Worm (Caenorhabditis elegans): ENCODE data around the gene nlg-1.

The nlg-1 gene

ce11 chrX:13653573-13653972 is 22.6 kb upstream of the nlg-1 start (continued):
- TF ChIP-seq Y53G8AR.9 (GFP tag; conservative IDR thresholded peaks at IDR 0.05), result no peak
- TF ChIP-seq hmg-1.2 (GFP tag; IDR thresholded peaks at IDR 0.05), result peak; percentile 64
- TF ChIP-seq ztf-3 (GFP tag; optimal IDR thresholded peaks at IDR 0.05), result no peak
- TF ChIP-seq mes-4 (tag; optimal IDR thresholded peaks at IDR 0.05), result peak; percentile 11
- TF ChIP-seq hrde-1 (tag; optimal IDR thresholded peaks at IDR 0.05; ENCODE audit: borderline replicate concordance), result peak; percentile 58
- TF ChIP-seq ztf-26 (tag; optimal IDR thresholded peaks at IDR 0.05), result peak; percentile 10
- TF ChIP-seq hlh-26 (GFP tag; conservative IDR thresholded peaks at IDR 0.05), result no peak
- no peak for TF ChIP-seq let-526 (GFP tag; IDR thresholded peaks at IDR 0.05)
- TF ChIP-seq C17E4.6 (GFP tag; IDR thresholded peaks at IDR 0.05), result no peak
- peak; percentile 5 for TF ChIP-seq unc-130 (GFP tag; optimal IDR thresholded peaks at IDR 0.05)
- no peak for TF ChIP-seq sdz-38 (tag; optimal IDR thresholded peaks at IDR 0.05)
- TF ChIP-seq atf-7 (tag; optimal IDR thresholded peaks at IDR 0.05), result peak; percentile 21
- peak; percentile 79; the same call in 1 of the 2 replicates for TF ChIP-seq aptf-3 (GFP tag; IDR thresholded peaks at IDR 0.05)
- peak; percentile 41 for TF ChIP-seq lin-40 (tag; optimal IDR thresholded peaks at IDR 0.05)
- peak; percentile 62; the same call in 1 of the 2 replicates for TF ChIP-seq cebp-1 (GFP tag; IDR thresholded peaks at IDR 0.05)
- no peak for TF ChIP-seq cebp-1 (tag; optimal IDR thresholded peaks at IDR 0.05)
- peak; percentile 59 for TF ChIP-seq T07F8.4 (tag; optimal IDR thresholded peaks at IDR 0.05)
- TF ChIP-seq ZK185.1 (tag; optimal IDR thresholded peaks at IDR 0.05; ENCODE audit: poor library complexity, severe bottlenecking), result peak; percentile 58
- TF ChIP-seq hlh-12 (tag; optimal IDR thresholded peaks at IDR 0.05), result peak; percentile 67
- TF ChIP-seq ztf-25 (GFP tag; IDR thresholded peaks at IDR 0.05), result 0 out of 2 replicates have a peak, but pooled peaks have one; percentile 55
- peak; percentile 42 for TF ChIP-seq snpc-3.4 (tag; optimal IDR thresholded peaks at IDR 0.05)
- 0 out of 2 replicates have a peak, but pooled peaks have one; percentile 28 for TF ChIP-seq ekl-4 (GFP tag; IDR thresholded peaks at IDR 0.05)
- TF ChIP-seq mxl-1 (tag; optimal IDR thresholded peaks at IDR 0.05), result peak; percentile 57
- TF ChIP-seq die-1 (tag; optimal IDR thresholded peaks at IDR 0.05), result peak; percentile 87
- TF ChIP-seq lsl-1 (GFP tag; optimal IDR thresholded peaks at IDR 0.05), result no peak
- peak; percentile 20 for TF ChIP-seq nhr-80 (tag; optimal IDR thresholded peaks at IDR 0.05)
- peak; percentile 29 for TF ChIP-seq lin-54 (GFP tag; optimal IDR thresholded peaks at IDR 0.05)
- peak; percentile 56 for TF ChIP-seq ztf-18 (tag; optimal IDR thresholded peaks at IDR 0.05)
- peak; percentile 53; the same call in 1 of the 2 replicates for TF ChIP-seq nfyb-1 (GFP tag; IDR thresholded peaks at IDR 0.05)
- no peak for TF ChIP-seq akir-1 (GFP tag; optimal IDR thresholded peaks at IDR 0.05)
- TF ChIP-seq hmg-20 (GFP tag; IDR thresholded peaks at IDR 0.05), result peak; percentile 57; the same call in 1 of the 2 replicates
- no peak for TF ChIP-seq egl-18 (GFP tag; IDR thresholded peaks at IDR 0.05)
- no peak for TF ChIP-seq mcd-1 (GFP tag; IDR thresholded peaks at IDR 0.05)
- no peak for TF ChIP-seq dpff-1 (tag; optimal IDR thresholded peaks at IDR 0.05)
- TF ChIP-seq dox-1 (GFP tag; IDR thresholded peaks at IDR 0.05), result peak; percentile 80
- peak; percentile 91 for TF ChIP-seq tbp1 (GFP tag; optimal IDR thresholded peaks at IDR 0.05)
- peak; percentile 64 for TF ChIP-seq snpc-4 (GFP tag; optimal IDR thresholded peaks at IDR 0.05)
- TF ChIP-seq snpc-4 (tag; optimal IDR thresholded peaks at IDR 0.05), result peak in 3 of 4 experiments; percentile 16 to 74 (median 68)
- TF ChIP-seq ceh-40 (GFP tag; IDR thresholded peaks at IDR 0.05), result peak; percentile 85
- no peak for TF ChIP-seq egl-44 (GFP tag; IDR thresholded peaks at IDR 0.05)
- no peak for TF ChIP-seq nfya-1 (tag; optimal IDR thresholded peaks at IDR 0.05; ENCODE audit: borderline replicate concordance, insufficient read depth)
- no peak for TF ChIP-seq Y79H2A.3 (GFP tag; conservative IDR thresholded peaks at IDR 0.05)
- TF ChIP-seq snpc-1.1 (tag; optimal IDR thresholded peaks at IDR 0.05; ENCODE audit: insufficient read depth), result peak; percentile 60
- peak; percentile 85 for TF ChIP-seq nhr-90 (tag; optimal IDR thresholded peaks at IDR 0.05)
- peak; percentile 31; the same call in 1 of the 2 replicates for TF ChIP-seq lir-1 (GFP tag; conservative IDR thresholded peaks at IDR 0.05)
- peak; percentile 30 for TF ChIP-seq nhr-179 (tag; optimal IDR thresholded peaks at IDR 0.05)
- TF ChIP-seq lin-26 (GFP tag; IDR thresholded peaks at IDR 0.05), result peak; percentile 89
- TF ChIP-seq F37B4.10 (GFP tag; IDR thresholded peaks at IDR 0.05), result no peak
- TF ChIP-seq T26A5.8 (tag; optimal IDR thresholded peaks at IDR 0.05), result no peak
